Worm (Caenorhabditis elegans) whole organism, L4 larva: ENCODE data around the gene C12D12.3.

ENCODE experiments used
- ama-1 ChIP-seq: fragments of 150-350 bp; optimal IDR thresholded peaks from 2 replicates; lab custom pipeline; 2014; ENCODE audit warnings: inconsistent platforms, mixed read lengths
- lsy-2 ChIP-seq, 2 experiments: fragments of 150-350 bp in 1 of 2; sonication (generic microtip) in 1 of 2; optimal IDR thresholded peaks; 2 replicates each; lab custom pipeline; 2014 to 2017; ENCODE audit warnings: missing biosample characterization in 2 of 2, missing genetic modification characterization in 2 of 2
- zfp-3 ChIP-seq: fragments of 200-800 bp; sonication (Bioruptor generic); conservative IDR thresholded peaks from 2 replicates; pipeline ENCODE4 v1.3.6; 2022; ENCODE audit warnings: missing genetic modification reagents, missing genetic modification characterization, missing compliant biosample characterization

DNA sequence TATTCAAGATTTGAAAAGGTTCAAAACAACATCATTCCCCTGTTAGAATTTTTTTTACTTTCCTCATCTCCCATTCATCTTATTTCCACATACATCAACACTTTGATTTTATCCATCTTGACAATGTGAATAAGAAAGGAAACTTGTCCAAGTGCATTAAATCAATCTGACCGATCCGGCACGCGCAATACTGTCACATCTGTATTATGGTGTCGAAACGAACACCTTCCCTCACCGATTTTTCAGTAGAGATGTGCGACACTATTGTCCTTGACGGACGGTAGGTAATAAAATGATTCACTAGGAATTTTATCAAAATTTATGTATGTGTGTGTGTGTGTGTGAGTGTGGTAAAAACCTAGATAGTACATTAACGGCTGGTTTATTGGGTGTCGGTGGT is 25.2 kb upstream of the C12D12.3 start:
- TF ChIP-seq lsy-2 (tag; optimal IDR thresholded peaks at IDR 0.05; lab: Kevin White, UChicago) (no peak), zfp-3 (no peak), ama-1 (lab: Kevin White, UChicago) (no peak)
